Fruit fly (Drosophila melanogaster) whole organism, prepupa: Measurements from ENCODE around the gene CG43750.

Experiments
- Blimp-1 ChIP-seq: fragments of 200-800 bp; sonication (Bioruptor generic); optimal IDR thresholded peaks from 3 replicates; lab custom pipeline; 2017; ENCODE audit warnings: missing biosample characterization, missing genetic modification characterization, mild to moderate bottlenecking, moderate library complexity, missing genetic modification reagents
- CG10631 ChIP-seq: fragments of 200-800 bp; sonication (Bioruptor generic); optimal IDR thresholded peaks from 2 replicates; lab custom pipeline; 2016; ENCODE audit warnings: missing biosample characterization, missing genetic modification characterization
- CG11762 ChIP-seq: fragments of 200-800 bp; sonication (Bioruptor generic); optimal IDR thresholded peaks from 3 replicates; lab custom pipeline; 2016; ENCODE audit warnings: missing biosample characterization, missing genetic modification characterization; ENCODE audit not compliant: insufficient read depth
- CG11902 ChIP-seq: fragments of 200-800 bp; sonication (Bioruptor generic); optimal IDR thresholded peaks from 3 replicates; lab custom pipeline; 2016; ENCODE audit warnings: missing biosample characterization, missing genetic modification characterization
- CG15336 ChIP-seq: fragments of 200-800 bp; sonication (Bioruptor generic); IDR thresholded peaks from 2 replicates; pipeline ENCODE4 v1.3.6; 2022; ENCODE audit warnings: missing biosample characterization, missing genetic modification characterization
- CG1621 ChIP-seq: fragments of 200-800 bp; sonication (Bioruptor generic); optimal IDR thresholded peaks from 3 replicates; lab custom pipeline; 2018; ENCODE audit warnings: missing biosample characterization, mild to moderate bottlenecking, missing genetic modification characterization
- CG16779 ChIP-seq: fragments of 200-800 bp; sonication (Bioruptor generic); optimal IDR thresholded peaks from 3 replicates; lab custom pipeline; 2017; ENCODE audit warnings: missing biosample characterization, mild to moderate bottlenecking, missing genetic modification characterization
- CG31627 ChIP-seq: fragments of 200-800 bp; sonication (Bioruptor generic); optimal IDR thresholded peaks from 3 replicates; lab custom pipeline; 2016; ENCODE audit warnings: missing biosample characterization, missing genetic modification characterization
- CG32006 ChIP-seq: fragments of 200-800 bp; sonication (Bioruptor generic); optimal IDR thresholded peaks from 3 replicates; lab custom pipeline; 2017; ENCODE audit warnings: missing biosample characterization, mild to moderate bottlenecking, missing genetic modification characterization
- CG34406 ChIP-seq: fragments of 200-800 bp; sonication (Bioruptor generic); optimal IDR thresholded peaks from 3 replicates; lab custom pipeline; 2016; ENCODE audit warnings: missing biosample characterization, missing genetic modification characterization
- CG3919 ChIP-seq: fragments of 200-800 bp; sonication (Bioruptor generic); optimal IDR thresholded peaks from 3 replicates; lab custom pipeline; 2016; ENCODE audit warnings: missing biosample characterization, missing genetic modification characterization
- CG4318 ChIP-seq: fragments of 200-800 bp; sonication (Bioruptor generic); optimal IDR thresholded peaks from 3 replicates; lab custom pipeline; 2017; ENCODE audit warnings: missing biosample characterization, mild to moderate bottlenecking, missing genetic modification characterization
- CG6276 ChIP-seq: fragments of 200-800 bp; sonication (Bioruptor generic); optimal IDR thresholded peaks from 2 replicates; lab custom pipeline; 2017; ENCODE audit warnings: missing biosample characterization, mild to moderate bottlenecking, missing genetic modification characterization
- CG6792 ChIP-seq: fragments of 200-800 bp; sonication (Bioruptor generic); optimal IDR thresholded peaks from 3 replicates; lab custom pipeline; 2016; ENCODE audit warnings: missing biosample characterization, missing genetic modification characterization
- CG6808 ChIP-seq: fragments of 200-800 bp; sonication (Bioruptor generic); optimal IDR thresholded peaks from 3 replicates; lab custom pipeline; 2017; ENCODE audit warnings: missing biosample characterization, missing genetic modification characterization, mild to moderate bottlenecking, moderate library complexity, missing genetic modification reagents
- CG6854 ChIP-seq: fragments of 200-800 bp; sonication (Bioruptor generic); optimal IDR thresholded peaks from 2 replicates; lab custom pipeline; 2017; ENCODE audit warnings: missing biosample characterization, mild to moderate bottlenecking, missing genetic modification characterization
- CG7368 ChIP-seq: fragments of 200-800 bp; sonication (Bioruptor generic); optimal IDR thresholded peaks from 3 replicates; lab custom pipeline; 2016; ENCODE audit warnings: missing biosample characterization, missing genetic modification characterization
- CG8119 ChIP-seq: fragments of 200-800 bp; sonication (Bioruptor generic); IDR thresholded peaks from 3 replicates; pipeline ENCODE4 v1.3.6; 2022; ENCODE audit warnings: missing biosample characterization, missing genetic modification characterization
- CG8319 ChIP-seq: fragments of 200-800 bp; sonication (Bioruptor generic); optimal IDR thresholded peaks from 3 replicates; lab custom pipeline; 2016; ENCODE audit warnings: missing biosample characterization, missing genetic modification characterization
- CG8632 ChIP-seq: fragments of 200-800 bp; sonication (Bioruptor generic); optimal IDR thresholded peaks from 3 replicates; lab custom pipeline; 2016; ENCODE audit warnings: missing biosample characterization, missing genetic modification characterization
- CG9139 ChIP-seq: fragments of 200-800 bp; sonication (Bioruptor generic); optimal IDR thresholded peaks from 3 replicates; lab custom pipeline; 2017; ENCODE audit warnings: missing biosample characterization, mild to moderate bottlenecking, missing genetic modification characterization
- Eip75B ChIP-seq: fragments of 200-800 bp; sonication (Bioruptor generic); optimal IDR thresholded peaks from 3 replicates; lab custom pipeline; 2016; ENCODE audit warnings: missing biosample characterization, missing genetic modification characterization
- Eip78C ChIP-seq: fragments of 200-800 bp; sonication (Bioruptor generic); peaks from one replicate; lab custom pipeline; 2016; ENCODE audit warnings: missing biosample characterization, missing genetic modification characterization
- Eip93F ChIP-seq: fragments of 200-800 bp; sonication (Bioruptor generic); optimal IDR thresholded peaks from 2 replicates; lab custom pipeline; 2016; ENCODE audit warnings: missing biosample characterization, mild to moderate bottlenecking, missing genetic modification characterization
- Ets21C ChIP-seq: fragments of 200-800 bp; sonication (Bioruptor generic); optimal IDR thresholded peaks from 3 replicates; lab custom pipeline; 2016; ENCODE audit warnings: missing biosample characterization, missing genetic modification characterization
- Ets96B ChIP-seq: fragments of 200-800 bp; optimal IDR thresholded peaks from 2 replicates; lab custom pipeline; 2019; ENCODE audit warnings: missing biosample characterization, mild to moderate bottlenecking, missing genetic modification characterization, moderate library complexity
- Gug ChIP-seq: fragments of 200-800 bp; sonication (Bioruptor generic); IDR thresholded peaks from 2 replicates; pipeline ENCODE4 v1.3.6; 2022; ENCODE audit warnings: missing biosample characterization, missing genetic modification characterization
- Hr39 ChIP-seq: fragments of 200-800 bp; sonication (Bioruptor generic); optimal IDR thresholded peaks from 2 replicates; lab custom pipeline; 2016; ENCODE audit warnings: missing biosample characterization, missing genetic modification characterization
- Hr4 ChIP-seq: fragments of 200-800 bp; sonication (Bioruptor generic); optimal IDR thresholded peaks from 3 replicates; lab custom pipeline; 2016; ENCODE audit warnings: missing biosample characterization, missing genetic modification characterization
- Lpt ChIP-seq: fragments of 200-800 bp; sonication (Bioruptor generic); optimal IDR thresholded peaks from 3 replicates; lab custom pipeline; 2016; ENCODE audit warnings: missing biosample characterization, missing genetic modification characterization
- Met ChIP-seq: fragments of 200-800 bp; sonication (Bioruptor generic); optimal IDR thresholded peaks from 3 replicates; lab custom pipeline; 2016; ENCODE audit warnings: missing biosample characterization, missing genetic modification characterization
- Smox ChIP-seq: fragments of 200-800 bp; sonication (Bioruptor generic); optimal IDR thresholded peaks from 3 replicates; lab custom pipeline; 2016; ENCODE audit warnings: missing biosample characterization, missing genetic modification characterization
- Sox14 ChIP-seq: fragments of 200-800 bp; sonication (Bioruptor generic); optimal IDR thresholded peaks from 3 replicates; lab custom pipeline; 2016; ENCODE audit warnings: missing biosample characterization, missing genetic modification characterization
- Sox15 ChIP-seq: fragments of 200-800 bp; sonication (Bioruptor generic); optimal IDR thresholded peaks from 3 replicates; lab custom pipeline; 2016; ENCODE audit warnings: missing biosample characterization, missing genetic modification characterization
- dac ChIP-seq: fragments of 200-800 bp; sonication (Bioruptor generic); optimal IDR thresholded peaks from 2 replicates; lab custom pipeline; 2017; ENCODE audit warnings: missing biosample characterization, mild to moderate bottlenecking, missing genetic modification characterization
- dsx ChIP-seq: fragments of 200-800 bp; optimal IDR thresholded peaks from 3 replicates; lab custom pipeline; 2019; ENCODE audit warnings: missing biosample characterization, mild to moderate bottlenecking, missing genetic modification characterization, moderate library complexity; ENCODE audit not compliant: poor library complexity, severe bottlenecking
- fd85E ChIP-seq: fragments of 200-800 bp; sonication (Bioruptor generic); optimal IDR thresholded peaks from 3 replicates; lab custom pipeline; 2016; ENCODE audit warnings: missing biosample characterization, missing genetic modification characterization
- fkh ChIP-seq: fragments of 200-800 bp; sonication (Bioruptor generic); optimal IDR thresholded peaks from 3 replicates; lab custom pipeline; 2017; ENCODE audit warnings: missing biosample characterization, mild to moderate bottlenecking, missing genetic modification characterization, moderate library complexity
- lz ChIP-seq: fragments of 200-800 bp; sonication (Bioruptor generic); optimal IDR thresholded peaks from 3 replicates; lab custom pipeline; 2016; ENCODE audit warnings: missing biosample characterization, missing genetic modification characterization
- net ChIP-seq: fragments of 200-800 bp; sonication (Bioruptor generic); optimal IDR thresholded peaks from 3 replicates; lab custom pipeline; 2016; ENCODE audit warnings: missing biosample characterization, missing genetic modification characterization
- pdm3 ChIP-seq: fragments of 200-800 bp; sonication (Bioruptor generic); optimal IDR thresholded peaks from 3 replicates; lab custom pipeline; 2016; ENCODE audit warnings: missing biosample characterization, missing genetic modification characterization
- spab ChIP-seq: fragments of 200-800 bp; sonication (Bioruptor generic); optimal IDR thresholded peaks from 2 replicates; lab custom pipeline; 2017; ENCODE audit warnings: missing biosample characterization, mild to moderate bottlenecking, missing genetic modification characterization, missing genetic modification reagents
- ss ChIP-seq, 2 experiments: fragments of 200-800 bp; sonication (Bioruptor generic); optimal IDR thresholded peaks; 2 replicates in 1 of 2; 3 replicates in 1 of 2; lab custom pipeline; 2017 to 2018; ENCODE audit warnings: mild to moderate bottlenecking in 2 of 2, missing biosample characterization in 2 of 2, missing genetic modification characterization in 2 of 2, moderate library complexity in 1 of 2
- topi ChIP-seq: fragments of 200-800 bp; sonication (Bioruptor generic); optimal IDR thresholded peaks from 3 replicates; lab custom pipeline; 2016; ENCODE audit warnings: missing biosample characterization, missing genetic modification characterization

CG43750 gene

DNA sequence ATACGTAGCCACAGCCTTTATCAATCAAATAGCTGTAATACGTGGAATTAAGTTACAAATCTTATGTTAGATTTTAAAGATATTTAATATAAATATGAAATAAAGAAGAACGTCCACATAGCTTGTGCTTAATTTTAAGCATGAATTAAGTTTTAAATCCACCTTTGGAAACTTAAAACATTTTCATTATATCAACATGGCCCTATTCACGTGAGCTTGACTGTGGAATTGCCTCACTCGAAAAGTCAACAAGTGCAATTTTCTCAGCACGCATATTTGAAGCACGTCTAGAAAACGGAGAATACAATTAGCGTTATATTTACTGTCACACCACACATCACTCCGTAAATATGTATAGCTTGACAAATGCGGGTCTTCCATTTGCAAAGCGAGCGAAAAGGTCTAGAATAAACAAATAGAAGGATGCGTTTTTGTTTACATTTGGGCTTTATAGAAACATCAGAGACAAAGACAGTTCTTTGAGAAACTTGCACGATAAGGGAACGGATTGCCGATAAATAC lies 26.8 kb downstream of the CG43750 start (continued):
- peak; percentile 97 for TF ChIP-seq Ets96B (tag; lab: Kevin White, UChicago)
- TF ChIP-seq CG7368 (GFP tag; lab: Kevin White, UChicago), result peak; percentile 90
- peak; percentile 94 for TF ChIP-seq topi (GFP tag; lab: Kevin White, UChicago)
- TF ChIP-seq CG32006 (GFP tag; lab: Kevin White, UChicago), result peak; percentile 96
- TF ChIP-seq dac (GFP tag; lab: Kevin White, UChicago), result peak; percentile 52
- TF ChIP-seq net (GFP tag; lab: Kevin White, UChicago), result peak; percentile 94
- TF ChIP-seq CG11902 (GFP tag; lab: Kevin White, UChicago), result peak; percentile 82
- peak; percentile 95 for TF ChIP-seq Smox (GFP tag; lab: Kevin White, UChicago)
- peak; percentile 94 for TF ChIP-seq Hr4 (GFP tag; lab: Kevin White, UChicago)
- peak; percentile 93 for TF ChIP-seq CG1621 (tag; lab: Kevin White, UChicago)
- peak; percentile 93 for TF ChIP-seq Eip93F (GFP tag; lab: Kevin White, UChicago)
- TF ChIP-seq Met, result peak; percentile 93
- TF ChIP-seq CG8632 (GFP tag; lab: Kevin White, UChicago), result peak; percentile 96
- peak; percentile 67 for TF ChIP-seq Sox14 (GFP tag; lab: Kevin White, UChicago)
- TF ChIP-seq fd85E (GFP tag; lab: Kevin White, UChicago), result peak; percentile 69
- TF ChIP-seq Hr39 (GFP tag; lab: Kevin White, UChicago), result peak; percentile 87
- TF ChIP-seq CG10631 (GFP tag; lab: Kevin White, UChicago), result peak; percentile 90
- TF ChIP-seq Ets21C (GFP tag; lab: Kevin White, UChicago), result peak; percentile 64
- peak; percentile 93 for TF ChIP-seq Lpt (GFP tag; lab: Kevin White, UChicago)
- TF ChIP-seq CG6276 (GFP tag; lab: Kevin White, UChicago), result peak; percentile 95
- TF ChIP-seq spab (GFP tag; lab: Kevin White, UChicago), result peak; percentile 93
- TF ChIP-seq dsx (GFP tag; lab: Kevin White, UChicago), result peak; percentile 97
- peak; percentile 88 for TF ChIP-seq pdm3 (GFP tag; lab: Kevin White, UChicago)
- TF ChIP-seq Eip78C (GFP tag; lab: Kevin White, UChicago), result peak; percentile 99
- peak; percentile 94 for TF ChIP-seq CG11762 (GFP tag; lab: Kevin White, UChicago)
- peak; percentile 96 for TF ChIP-seq CG34406 (GFP tag; lab: Kevin White, UChicago)
- peak; percentile 96 for TF ChIP-seq fkh
- TF ChIP-seq CG3919 (GFP tag; lab: Kevin White, UChicago), result peak; percentile 95
- TF ChIP-seq CG8319, result peak; percentile 81

DNA sequence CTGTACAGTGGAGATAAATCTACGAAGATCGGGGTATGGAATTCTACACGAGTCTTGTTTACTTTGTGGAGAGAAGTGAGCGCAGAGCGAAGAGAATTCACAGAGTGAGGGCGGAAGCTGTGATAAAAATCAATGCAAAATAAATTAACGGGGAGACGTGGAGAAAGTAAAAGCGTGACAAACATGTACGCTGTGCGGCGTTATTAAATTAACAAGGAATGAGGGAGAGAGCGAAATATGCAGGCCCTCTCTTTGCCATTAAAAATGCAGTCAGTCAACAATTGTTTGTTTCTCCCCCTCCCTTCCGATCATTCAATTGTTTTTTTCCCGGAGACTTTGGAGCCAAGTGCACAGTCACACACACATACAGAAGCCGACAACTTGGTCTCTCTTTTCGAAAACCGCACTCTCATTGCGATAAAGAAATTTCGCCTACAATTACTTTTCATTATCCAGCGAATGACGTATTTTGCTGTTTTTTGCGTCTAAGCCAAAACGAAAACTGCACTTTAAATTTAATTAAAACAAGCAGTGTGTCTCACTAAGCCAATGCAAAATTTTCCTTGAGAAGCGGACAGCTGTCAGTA lies 27.6 kb downstream of the CG43750 start:
- peak; percentile 51 for TF ChIP-seq fkh
- peak; percentile 74 to 82 for TF ChIP-seq ss (GFP tag; optimal IDR thresholded peaks at IDR 0.05; lab: Kevin White, UChicago)
- TF ChIP-seq Sox14 (GFP tag; lab: Kevin White, UChicago), result peak; percentile 10
- no peak for TF ChIP-seq pdm3 (GFP tag; lab: Kevin White, UChicago)
- no peak for TF ChIP-seq CG32006 (GFP tag; lab: Kevin White, UChicago)
- peak; percentile 56 for TF ChIP-seq Lpt (GFP tag; lab: Kevin White, UChicago)
- TF ChIP-seq CG6808 (GFP tag; lab: Kevin White, UChicago), result peak; percentile 62
- TF ChIP-seq lz (GFP tag; lab: Kevin White, UChicago), result no peak
- TF ChIP-seq topi (GFP tag; lab: Kevin White, UChicago), result peak; percentile 3
- TF ChIP-seq CG1621 (tag; lab: Kevin White, UChicago), result peak; percentile 30
- peak; percentile 70 for TF ChIP-seq CG9139
- TF ChIP-seq Eip78C (GFP tag; lab: Kevin White, UChicago), result no peak
- no peak for TF ChIP-seq CG31627
- peak; percentile 45 for TF ChIP-seq dsx (GFP tag; lab: Kevin White, UChicago)
- peak; percentile 89 for TF ChIP-seq Blimp-1 (GFP tag; lab: Kevin White, UChicago)
- no peak for TF ChIP-seq Gug (GFP tag; lab: Robert Waterston, UW)
- TF ChIP-seq CG11902 (GFP tag; lab: Kevin White, UChicago), result no peak
- no peak for TF ChIP-seq CG11762 (GFP tag; lab: Kevin White, UChicago)
- TF ChIP-seq CG16779 (tag; lab: Kevin White, UChicago), result peak; percentile 43
- TF ChIP-seq Met, result peak; percentile 21
- no peak for TF ChIP-seq CG8319
- no peak for TF ChIP-seq CG4318 (GFP tag; lab: Kevin White, UChicago)
- TF ChIP-seq CG8119, result 0 out of 3 replicates have a peak, but pooled peaks have one; percentile 30
- TF ChIP-seq CG6792, result peak; percentile 13
- TF ChIP-seq CG6276 (GFP tag; lab: Kevin White, UChicago), result peak; percentile 59
- TF ChIP-seq CG6854 (GFP tag; lab: Kevin White, UChicago), result peak; percentile 53
- TF ChIP-seq CG15336, result peak; percentile 54
- peak; percentile 40 for TF ChIP-seq spab (GFP tag; lab: Kevin White, UChicago)
- TF ChIP-seq Eip75B (GFP tag; lab: Kevin White, UChicago), result no peak
- TF ChIP-seq CG7368 (GFP tag; lab: Kevin White, UChicago), result peak; percentile 23
- no peak for TF ChIP-seq Sox15 (GFP tag; lab: Kevin White, UChicago)
- TF ChIP-seq CG8632 (GFP tag; lab: Kevin White, UChicago), result no peak
